Fruit fly (Drosophila melanogaster): ENCODE measurements around the gene APC7.

Gene APC7

dm6 chrX:6624977-6625591 is 28.2 kb downstream of the APC7 start (continued):
- TF ChIP-seq dmrt99B (tag; optimal IDR thresholded peaks at IDR 0.05), result no peak
- no peak for TF ChIP-seq CG8944 (GFP tag; optimal IDR thresholded peaks at IDR 0.05)
- peak; percentile 45 for TF ChIP-seq crol (GFP tag; IDR thresholded peaks at IDR 0.05)
- peak; percentile 23 for TF ChIP-seq sens (GFP tag)
- no peak for TF ChIP-seq ash1 (GFP tag; optimal IDR thresholded peaks at IDR 0.05)
- no peak for TF ChIP-seq CG9727 (GFP tag; optimal IDR thresholded peaks at IDR 0.05)
- no peak for TF ChIP-seq mld (GFP tag; IDR thresholded peaks at IDR 0.05; ENCODE audit: partially characterized antibody)
- no peak for TF ChIP-seq org-1 (GFP tag; optimal IDR thresholded peaks at IDR 0.05)
- peak; percentile 35 for TF ChIP-seq CG1832 (GFP tag; optimal IDR thresholded peaks at IDR 0.05)
- TF ChIP-seq Oli (tag; optimal IDR thresholded peaks at IDR 0.05), result no peak
- TF ChIP-seq CG3838 (GFP tag; optimal IDR thresholded peaks at IDR 0.05), result no peak
- TF ChIP-seq CG9797 (GFP tag; optimal IDR thresholded peaks at IDR 0.05), result no peak
- TF ChIP-seq caup (GFP tag; optimal IDR thresholded peaks at IDR 0.05; ENCODE audit: severe bottlenecking), result no peak
- TF ChIP-seq CG4360 (GFP tag; IDR thresholded peaks at IDR 0.05), result peak; percentile 65
- TF ChIP-seq lab (GFP tag; optimal IDR thresholded peaks at IDR 0.05), result peak; percentile 4
- 0 out of 3 replicates have a peak, but pooled peaks have one; percentile 12 for TF ChIP-seq otp (GFP tag; IDR thresholded peaks at IDR 0.05)
- TF ChIP-seq CG12659 (GFP tag; optimal IDR thresholded peaks at IDR 0.05), result no peak
- no peak for TF ChIP-seq CG6175 (GFP tag; IDR thresholded peaks at IDR 0.05)
- no peak for TF ChIP-seq tna (GFP tag; IDR thresholded peaks at IDR 0.05; ENCODE audit: partially characterized antibody)
- no peak for TF ChIP-seq Hmx (GFP tag; optimal IDR thresholded peaks at IDR 0.05)
- TF ChIP-seq Hmr (GFP tag; optimal IDR thresholded peaks at IDR 0.05), result no peak
- TF ChIP-seq chn (GFP tag; optimal IDR thresholded peaks at IDR 0.05), result no peak
- TF ChIP-seq NC2β (GFP tag; optimal IDR thresholded peaks at IDR 0.05), result no peak
- TF ChIP-seq Nf-YC (tag; optimal IDR thresholded peaks at IDR 0.05), result no peak
- no peak for TF ChIP-seq shn (GFP tag; optimal IDR thresholded peaks at IDR 0.05)
- peak; percentile 29 for TF ChIP-seq Med (GFP tag)
- TF ChIP-seq CG11247 (GFP tag; IDR thresholded peaks at IDR 0.05), result no peak
- peak; percentile 8 to 30 for TF ChIP-seq Trl (optimal IDR thresholded peaks at IDR 0.05)
- no peak for TF ChIP-seq Trl (GFP tag; optimal IDR thresholded peaks at IDR 0.05)

DNA sequence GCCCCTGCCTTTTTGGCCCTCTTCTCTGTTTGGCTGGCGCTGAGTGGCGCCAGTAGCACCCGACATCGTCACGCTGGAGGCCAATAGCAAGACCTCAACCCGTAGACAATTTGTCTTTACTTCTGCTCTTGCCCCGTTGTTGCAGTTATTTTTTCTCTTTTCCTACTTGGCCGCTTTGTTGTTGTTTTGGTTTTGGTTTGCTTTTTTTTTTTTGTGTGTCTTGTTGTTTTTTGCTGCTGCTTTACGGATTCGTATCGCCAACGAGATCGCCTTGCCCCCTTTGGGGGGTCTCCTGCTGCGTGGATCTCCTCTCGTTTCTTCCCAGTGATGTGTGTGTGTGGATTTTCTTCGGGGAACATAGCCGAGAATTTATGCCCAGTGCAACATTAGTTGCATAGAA is 35.0 kb downstream of the APC7 start:
- TF ChIP-seq bsh (GFP tag; optimal IDR thresholded peaks at IDR 0.05) (peak in 1 of 2 experiments; percentile 69), nom (GFP tag; optimal IDR thresholded peaks at IDR 0.05) (peak; percentile 66), rib (GFP tag; IDR thresholded peaks at IDR 0.05) (no peak), Drgx (GFP tag; IDR thresholded peaks at IDR 0.05) (peak; percentile 70)

DNA sequence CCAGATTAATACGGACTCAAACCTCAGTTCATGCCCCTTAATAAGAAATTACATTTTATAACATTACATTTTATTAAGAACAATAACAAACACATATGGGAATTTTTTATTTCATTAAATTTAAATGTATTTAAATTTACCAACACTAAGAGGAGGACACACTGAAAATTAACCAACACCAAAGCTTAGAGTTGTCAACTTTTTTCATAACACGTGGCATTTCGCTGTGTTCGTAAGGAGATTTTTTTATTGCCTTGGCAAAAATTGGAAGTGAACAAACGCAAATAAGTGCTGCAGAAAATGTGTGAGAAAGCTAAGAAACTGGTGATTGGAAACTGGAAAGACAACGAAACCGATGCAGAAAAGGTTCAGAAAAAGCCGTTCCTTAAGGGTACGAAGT is 36.8 kb downstream of the APC7 start, which contains the start of gene CG14443:
TSS of gene CG14443 (plus strand) at position 301 of the 400 bp plus-strand sequence.
- TF ChIP-seq MESR4 (GFP tag; optimal IDR thresholded peaks at IDR 0.05), result no peak
- no peak for TF ChIP-seq CG12219 (GFP tag; optimal IDR thresholded peaks at IDR 0.05)
- TF ChIP-seq CG1233 (GFP tag; optimal IDR thresholded peaks at IDR 0.05), result no peak
- TF ChIP-seq Chrac-16 (GFP tag; optimal IDR thresholded peaks at IDR 0.05), result no peak
- no peak for TF ChIP-seq CG12391 (tag; optimal IDR thresholded peaks at IDR 0.05)
- TF ChIP-seq vnd (GFP tag; IDR thresholded peaks at IDR 0.05; ENCODE audit: partially characterized antibody), result no peak
- no peak for TF ChIP-seq Hr39 (optimal IDR thresholded peaks at IDR 0.05)
- no peak for TF ChIP-seq CG6689 (GFP tag; IDR thresholded peaks at IDR 0.05)
- TF ChIP-seq CG11695 (GFP tag; IDR thresholded peaks at IDR 0.05), result no peak
- TF ChIP-seq fd102C (GFP tag; optimal IDR thresholded peaks at IDR 0.05), result no peak
- no peak for TF ChIP-seq Blimp-1 (GFP tag; optimal IDR thresholded peaks at IDR 0.05)
- TF ChIP-seq schlank (tag; optimal IDR thresholded peaks at IDR 0.05), result no peak
- no peak for TF ChIP-seq ap (GFP tag; IDR thresholded peaks at IDR 0.05)
- TF ChIP-seq CG2116 (GFP tag; optimal IDR thresholded peaks at IDR 0.05), result no peak
- TF ChIP-seq Dfd (GFP tag; optimal IDR thresholded peaks at IDR 0.05), result no peak
- no peak for TF ChIP-seq CG13287 (GFP tag; IDR thresholded peaks at IDR 0.05; ENCODE audit: partially characterized antibody)
- TF ChIP-seq Hr78 (GFP tag; optimal IDR thresholded peaks at IDR 0.05), result no peak

Measured in whole organism, embryonic.